Fruit fly (Drosophila melanogaster) whole organism, pupa: ENCODE data around the gene kek5.

ENCODE experiments used
- CG10348 ChIP-seq: fragments of 200-800 bp; sonication (Bioruptor generic); IDR thresholded peaks from 2 replicates; pipeline ENCODE4 v1.3.6; 2022; ENCODE audit warnings: missing biosample characterization, missing genetic modification characterization
- CG12605 ChIP-seq: fragments of 200-800 bp; sonication (Bioruptor generic); IDR thresholded peaks from 2 replicates; pipeline ENCODE4 v1.3.6; 2022; ENCODE audit warnings: missing biosample characterization, missing genetic modification characterization
- CG13204 ChIP-seq: fragments of 200-800 bp; sonication (Bioruptor generic); optimal IDR thresholded peaks from 2 replicates; lab custom pipeline; 2018; ENCODE audit warnings: missing biosample characterization, mild to moderate bottlenecking, missing genetic modification characterization, moderate library complexity
- CG15710 ChIP-seq: fragments of 200-800 bp; sonication (Bioruptor generic); optimal IDR thresholded peaks from 2 replicates; lab custom pipeline; 2018; ENCODE audit warnings: missing biosample characterization, mild to moderate bottlenecking, missing genetic modification characterization, moderate library complexity
- CG17806 ChIP-seq: fragments of 200-800 bp; sonication (Bioruptor generic); optimal IDR thresholded peaks from 2 replicates; lab custom pipeline; 2018; ENCODE audit warnings: missing biosample characterization, mild to moderate bottlenecking, missing genetic modification characterization, moderate library complexity
- CG32121 ChIP-seq: fragments of 200-800 bp; sonication (Bioruptor generic); IDR thresholded peaks from 2 replicates; pipeline ENCODE4 v1.3.6; 2022; ENCODE audit warnings: missing biosample characterization, missing genetic modification characterization
- CG34367 ChIP-seq: fragments of 200-800 bp; sonication (Bioruptor generic); optimal IDR thresholded peaks from 2 replicates; lab custom pipeline; 2018; ENCODE audit warnings: missing biosample characterization, mild to moderate bottlenecking, missing genetic modification characterization
- CG4496 ChIP-seq: fragments of 200-800 bp; sonication (Bioruptor generic); IDR thresholded peaks from 3 replicates; pipeline ENCODE4 v1.3.6; 2022; ENCODE audit warnings: missing biosample characterization, missing genetic modification characterization
- CG8159 ChIP-seq: fragments of 200-800 bp; sonication (Bioruptor generic); optimal IDR thresholded peaks from 3 replicates; lab custom pipeline; 2018; ENCODE audit warnings: missing biosample characterization, mild to moderate bottlenecking, missing genetic modification characterization, moderate library complexity
- CG8301 ChIP-seq: fragments of 200-800 bp; sonication (Bioruptor generic); optimal IDR thresholded peaks from 2 replicates; lab custom pipeline; 2018; ENCODE audit warnings: missing biosample characterization, mild to moderate bottlenecking, missing genetic modification characterization
- CG9948 ChIP-seq: fragments of 200-800 bp; sonication (Bioruptor generic); optimal IDR thresholded peaks from 2 replicates; lab custom pipeline; 2018; ENCODE audit warnings: missing biosample characterization, mild to moderate bottlenecking, missing genetic modification characterization, moderate library complexity
- D1 ChIP-seq: fragments of 200-800 bp; sonication (Bioruptor generic); optimal IDR thresholded peaks from 2 replicates; lab custom pipeline; 2018; ENCODE audit warnings: missing biosample characterization, mild to moderate bottlenecking, missing genetic modification characterization, moderate library complexity
- EcR ChIP-seq: fragments of 200-800 bp; sonication (Bioruptor generic); optimal IDR thresholded peaks from 3 replicates; lab custom pipeline; 2019; ENCODE audit warnings: missing biosample characterization, missing genetic modification characterization, mild to moderate bottlenecking, moderate library complexity, missing genetic modification reagents
- Ets98B ChIP-seq: fragments of 200-800 bp; sonication (Bioruptor generic); IDR thresholded peaks from 2 replicates; pipeline ENCODE4 v1.3.6; 2022; ENCODE audit warnings: missing biosample characterization, missing genetic modification characterization
- Pif1A ChIP-seq: fragments of 200-800 bp; sonication (Bioruptor generic); optimal IDR thresholded peaks from 3 replicates; lab custom pipeline; 2016; ENCODE audit warnings: missing biosample characterization, missing genetic modification characterization
- Pif1B ChIP-seq: fragments of 200-800 bp; sonication (Bioruptor generic); optimal IDR thresholded peaks from 3 replicates; lab custom pipeline; 2016; ENCODE audit warnings: missing biosample characterization, missing genetic modification characterization
- Snoo ChIP-seq: fragments of 200-800 bp; sonication (Bioruptor generic); optimal IDR thresholded peaks from 3 replicates; lab custom pipeline; 2017; ENCODE audit warnings: missing biosample characterization, mild to moderate bottlenecking, missing genetic modification characterization, inconsistent platforms
- fd96Ca ChIP-seq: fragments of 200-800 bp; sonication (Bioruptor generic); IDR thresholded peaks from 3 replicates; pipeline ENCODE4 v1.3.6; 2022; ENCODE audit warnings: missing biosample characterization, missing genetic modification characterization
- gl ChIP-seq: fragments of 200-800 bp; sonication (Bioruptor generic); optimal IDR thresholded peaks from 2 replicates; lab custom pipeline; 2018; ENCODE audit warnings: missing biosample characterization, mild to moderate bottlenecking, missing genetic modification characterization
- rn ChIP-seq: fragments of 200-800 bp; sonication (Bioruptor generic); IDR thresholded peaks from 2 replicates; pipeline ENCODE4 v1.3.6; 2022; ENCODE audit warnings: missing biosample characterization, missing genetic modification characterization

kek5 gene

dm6 chrX:19479134-19479533 is 126.2 kb downstream of the kek5 start, which contains the start of gene CG32533:
Gene CG32533, minus strand, starts transcription at chrX:19479411.
- TF ChIP-seq Ets98B (no peak), CG9948 (tag; lab: Kevin White, UChicago) (no peak), CG8301 (tag; lab: Kevin White, UChicago) (no peak), CG4496 (GFP tag; lab: Robert Waterston, UW) (no peak), Pif1A (GFP tag; lab: Kevin White, UChicago) (no peak)

dm6 chrX:19479869-19480326 is 126.9 kb downstream of the kek5 start, which contains the start of the genes Naa15-16 and mRpS14:
Gene Naa15-16, plus strand, starts transcription at chrX:19479984.
Gene mRpS14, minus strand, starts transcription at chrX:19480238.
- no peak for TF ChIP-seq Snoo
- TF ChIP-seq CG17806 = no peak
- no peak for TF ChIP-seq CG8301 (tag; lab: Kevin White, UChicago)
- no peak for TF ChIP-seq Pif1A (GFP tag; lab: Kevin White, UChicago)
- no peak for TF ChIP-seq CG12605
- TF ChIP-seq gl (tag; lab: Kevin White, UChicago) = no peak
- no peak for TF ChIP-seq EcR
- no peak for TF ChIP-seq CG9948 (tag; lab: Kevin White, UChicago)
- TF ChIP-seq fd96Ca = no peak
- no peak for TF ChIP-seq Ets98B
- TF ChIP-seq rn (GFP tag; lab: Robert Waterston, UW) = no peak
- no peak for TF ChIP-seq CG32121 (GFP tag; lab: Robert Waterston, UW)

dm6 chrX:19480544-19481127 is 127.7 kb downstream of the kek5 start:
- TF ChIP-seq CG8159 (no peak), D1 (tag; lab: Kevin White, UChicago) (no peak), CG12605 (no peak), CG4496 (GFP tag; lab: Robert Waterston, UW) (no peak)
- TF ChIP-seq, all 21 proteins: peak for 0

- TF ChIP-seq CG34367 = peak; percentile 73
- TF ChIP-seq rn (GFP tag; lab: Robert Waterston, UW) = no peak
- TF ChIP-seq D1 (tag; lab: Kevin White, UChicago) = no peak
- peak; percentile 47 for TF ChIP-seq CG9948 (tag; lab: Kevin White, UChicago)
- TF ChIP-seq EcR = peak; percentile 29
- TF ChIP-seq Pif1A (GFP tag; lab: Kevin White, UChicago) = no peak
- peak; percentile 76 for TF ChIP-seq CG15710 (tag; lab: Kevin White, UChicago)
- peak; percentile 59 for TF ChIP-seq CG17806
- no peak for TF ChIP-seq Snoo
- TF ChIP-seq CG13204 = no peak
- TF ChIP-seq gl (tag; lab: Kevin White, UChicago) = peak; percentile 90
- no peak for TF ChIP-seq CG10348 (GFP tag; lab: Robert Waterston, UW)
- TF ChIP-seq fd96Ca = 0 out of 3 replicates have a peak, but pooled peaks have one; percentile 43
- no peak for TF ChIP-seq Pif1B (GFP tag; lab: Kevin White, UChicago)
- TF ChIP-seq Ets98B = peak; percentile 22; the same call in 1 of the 2 replicates
- 0 out of 2 replicates have a peak, but pooled peaks have one; percentile 14 for TF ChIP-seq CG32121 (GFP tag; lab: Robert Waterston, UW)
- no peak for TF ChIP-seq CG8301 (tag; lab: Kevin White, UChicago)
- TF ChIP-seq CG12605 = peak; percentile 80
- TF ChIP-seq CG4496 (GFP tag; lab: Robert Waterston, UW) = peak; percentile 65; the same call in 2 of the 3 replicates
- TF ChIP-seq CG8159 = peak; percentile 71
These were observed 132.1 kb downstream of the kek5 start for dm6 chrX:19485057-19485456.

dm6 chrX:19491984-19492584 is 139.1 kb downstream of the kek5 start, which contains the start of the genes pcm and ND-18:
Gene pcm, minus strand, starts transcription at chrX:19492011.
Gene ND-18, plus strand, starts transcription at chrX:19492421.
- TF ChIP-seq CG15710 (tag; lab: Kevin White, UChicago) = no peak
- no peak for TF ChIP-seq rn (GFP tag; lab: Robert Waterston, UW)
- TF ChIP-seq CG9948 (tag; lab: Kevin White, UChicago) = no peak
- no peak for TF ChIP-seq CG32121 (GFP tag; lab: Robert Waterston, UW)
- TF ChIP-seq CG13204 = no peak
- TF ChIP-seq D1 (tag; lab: Kevin White, UChicago) = no peak
- no peak for TF ChIP-seq CG8159
- TF ChIP-seq CG4496 (GFP tag; lab: Robert Waterston, UW) = no peak
- TF ChIP-seq Ets98B = no peak
- no peak for TF ChIP-seq CG34367
- no peak for TF ChIP-seq gl (tag; lab: Kevin White, UChicago)
- no peak for TF ChIP-seq Pif1A (GFP tag; lab: Kevin White, UChicago)

dm6 chrX:19494285-19494684 is 141.3 kb downstream of the kek5 start, which contains the start of gene CG12204:
Gene CG12204, minus strand, starts transcription at chrX:19494401.
- TF ChIP-seq CG9948 (tag; lab: Kevin White, UChicago) (no peak), CG4496 (GFP tag; lab: Robert Waterston, UW) (0 out of 3 replicates have a peak, but pooled peaks have one; percentile 14)
